Fruit fly (Drosophila melanogaster): ENCODE data around the gene Dd.

The Dd gene

dm6 chrX:21276494-21276893, 47.3 kb downstream of the Dd start:
- TF ChIP-seq noc (tag; optimal IDR thresholded peaks at IDR 0.05) = no peak

Measured in whole organism, larva.